Worm (Caenorhabditis elegans): ENCODE measurements around the gene C54G10.1.

DNA sequence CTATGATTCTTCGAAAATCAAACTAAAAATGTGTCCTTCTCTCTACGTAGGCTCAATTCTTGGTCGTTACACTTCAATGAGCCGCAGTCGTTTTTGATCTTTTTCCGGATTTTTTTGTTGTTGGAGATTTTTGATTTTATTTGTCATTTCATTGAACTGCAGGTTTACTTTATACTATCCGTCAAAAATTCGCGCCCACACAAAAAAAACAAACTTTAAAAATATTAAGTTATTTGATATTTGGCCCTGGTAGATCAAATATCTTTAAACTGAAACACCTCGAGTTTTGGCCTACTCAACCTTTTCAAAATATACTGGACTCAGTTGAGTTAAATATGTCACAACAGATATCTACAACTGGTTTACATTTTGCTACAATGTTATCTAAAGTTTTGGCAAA is 25.2 kb upstream of the C54G10.1 start:
- TF ChIP-seq him-1 (tag; optimal IDR thresholded peaks at IDR 0.05) (no peak), W03F9.2 (tag; optimal IDR thresholded peaks at IDR 0.05) (no peak)

Data from whole organism, L4/young adult.